Fruit fly (Drosophila melanogaster) whole organism, embryonic: ENCODE results near the gene CG14341.

Experiments
- Ada2b ChIP-seq: fragments of 200-800 bp; sonication (Bioruptor generic); IDR thresholded peaks from 2 replicates; pipeline ENCODE4 v1.3.6; 2022; ENCODE audit warnings: missing biosample characterization, missing genetic modification characterization
- Atf3 ChIP-seq: fragments of 200-800 bp; sonication (Bioruptor generic); optimal IDR thresholded peaks from 3 replicates; lab custom pipeline; 2016; ENCODE audit warnings: missing biosample characterization, missing genetic modification characterization
- C15 ChIP-seq: fragments of 200-800 bp; sonication (Bioruptor generic); IDR thresholded peaks from 3 replicates; pipeline ENCODE4 v1.3.6; 2022; ENCODE audit warnings: missing biosample characterization, missing genetic modification characterization
- CG10543 ChIP-seq: fragments of 200-800 bp; sonication (Bioruptor generic); optimal IDR thresholded peaks from 3 replicates; lab custom pipeline; 2017; ENCODE audit warnings: missing biosample characterization, mild to moderate bottlenecking, missing genetic modification characterization, moderate library complexity
- CG11398 ChIP-seq: fragments of 200-800 bp; sonication (Bioruptor generic); optimal IDR thresholded peaks from 2 replicates; lab custom pipeline; 2016; ENCODE audit warnings: missing biosample characterization, missing genetic modification characterization
- CG12155 ChIP-seq: fragments of 200-800 bp; sonication (Bioruptor generic); optimal IDR thresholded peaks from 3 replicates; lab custom pipeline; 2016; ENCODE audit warnings: missing biosample characterization, missing genetic modification characterization
- CG12299 ChIP-seq: fragments of 200-800 bp; sonication (Bioruptor generic); optimal IDR thresholded peaks from 2 replicates; lab custom pipeline; 2018; ENCODE audit warnings: missing biosample characterization, mild to moderate bottlenecking, missing genetic modification characterization
- CG13894 ChIP-seq: fragments of 200-800 bp; sonication (Bioruptor generic); optimal IDR thresholded peaks from 3 replicates; lab custom pipeline; 2018; ENCODE audit warnings: missing biosample characterization, mild to moderate bottlenecking, missing genetic modification characterization, moderate library complexity
- CG14441 ChIP-seq: fragments of 200-800 bp; sonication (Bioruptor generic); IDR thresholded peaks from 2 replicates; pipeline ENCODE4 v1.3.6; 2022; ENCODE audit warnings: missing biosample characterization, missing genetic modification characterization
- CG1602 ChIP-seq: fragments of 200-800 bp; sonication (Bioruptor generic); optimal IDR thresholded peaks from 3 replicates; lab custom pipeline; 2016; ENCODE audit warnings: missing biosample characterization, missing genetic modification characterization
- CG17568 ChIP-seq: fragments of 200-800 bp; sonication (Bioruptor generic); optimal IDR thresholded peaks from 2 replicates; lab custom pipeline; 2018; ENCODE audit warnings: missing biosample characterization, mild to moderate bottlenecking, missing genetic modification characterization, moderate library complexity
- CG30431 ChIP-seq: fragments of 200-800 bp; sonication (Bioruptor generic); optimal IDR thresholded peaks from 2 replicates; lab custom pipeline; 2017; ENCODE audit warnings: missing biosample characterization, missing genetic modification characterization
- CG31365 ChIP-seq: fragments of 200-800 bp; sonication (Bioruptor generic); optimal IDR thresholded peaks from 2 replicates; lab custom pipeline; 2018; ENCODE audit warnings: missing biosample characterization, mild to moderate bottlenecking, missing genetic modification characterization
- CG32772 ChIP-seq: fragments of 200-800 bp; sonication (Bioruptor generic); IDR thresholded peaks from 2 replicates; pipeline ENCODE4 v1.3.6; 2022; ENCODE audit warnings: missing biosample characterization, missing genetic modification characterization
- CG33213 ChIP-seq: fragments of 200-800 bp; sonication (Bioruptor generic); optimal IDR thresholded peaks from 3 replicates; lab custom pipeline; 2016; ENCODE audit warnings: missing biosample characterization, missing genetic modification characterization
- CG3847 ChIP-seq: fragments of 200-800 bp; sonication (Bioruptor generic); IDR thresholded peaks from 2 replicates; pipeline ENCODE4 v1.3.6; 2022; ENCODE audit warnings: missing biosample characterization, missing genetic modification characterization
- CG3995 ChIP-seq: fragments of 200-800 bp; sonication (Bioruptor generic); optimal IDR thresholded peaks from 3 replicates; lab custom pipeline; 2016; ENCODE audit warnings: missing biosample characterization, missing genetic modification characterization
- CG6854 ChIP-seq: fragments of 200-800 bp; sonication (Bioruptor generic); optimal IDR thresholded peaks from 3 replicates; lab custom pipeline; 2017; ENCODE audit warnings: missing biosample characterization, mild to moderate bottlenecking, missing genetic modification characterization
- Dek ChIP-seq: fragments of 200-800 bp; sonication (Bioruptor generic); optimal IDR thresholded peaks from 3 replicates; lab custom pipeline; 2019; ENCODE audit warnings: missing biosample characterization, mild to moderate bottlenecking, missing genetic modification characterization, moderate library complexity
- Dp ChIP-seq: fragments of 200-800 bp; sonication (Bioruptor generic); optimal IDR thresholded peaks from 2 replicates; lab custom pipeline; 2018; ENCODE audit warnings: missing biosample characterization, mild to moderate bottlenecking, missing genetic modification characterization, moderate library complexity
- ERR ChIP-seq: fragments of 200-800 bp; sonication (Bioruptor generic); optimal IDR thresholded peaks from 2 replicates; lab custom pipeline; 2016; ENCODE audit warnings: missing biosample characterization, missing genetic modification characterization
- Gsc ChIP-seq: fragments of 200-800 bp; sonication (Bioruptor generic); IDR thresholded peaks from 2 replicates; pipeline ENCODE4 v1.3.6; 2022; ENCODE audit warnings: missing biosample characterization, missing genetic modification characterization
- Gug ChIP-seq: fragments of 200-800 bp; sonication (Bioruptor generic); IDR thresholded peaks from 4 replicates; pipeline ENCODE4 v1.3.6; 2022; ENCODE audit warnings: missing biosample characterization, missing genetic modification characterization
- HLHmδ ChIP-seq: fragments of 200-800 bp; sonication (Bioruptor generic); optimal IDR thresholded peaks from 2 replicates; lab custom pipeline; 2018; ENCODE audit warnings: missing biosample characterization, mild to moderate bottlenecking, missing genetic modification characterization, moderate library complexity
- Hsf ChIP-seq: fragments of 200-800 bp; sonication (Bioruptor generic); optimal IDR thresholded peaks from 3 replicates; lab custom pipeline; 2016; ENCODE audit warnings: missing biosample characterization, missing genetic modification characterization
- Kr ChIP-seq: fragments of 200-800 bp; sonication (Bioruptor generic); optimal IDR thresholded peaks from 2 replicates; lab custom pipeline; 2017; ENCODE audit warnings: missing biosample characterization, mild to moderate bottlenecking, missing genetic modification characterization
- Lpt ChIP-seq: fragments of >200 bp; optimal IDR thresholded peaks from 2 replicates; lab custom pipeline; 2018; ENCODE audit warnings: missing biosample characterization, missing genetic modification characterization
- Neu2 ChIP-seq: fragments of 200-800 bp; sonication (Bioruptor generic); optimal IDR thresholded peaks from 3 replicates; lab custom pipeline; 2016; ENCODE audit warnings: missing biosample characterization, missing genetic modification characterization, borderline replicate concordance
- Nf-YB ChIP-seq: fragments of 200-800 bp; sonication (Bioruptor generic); optimal IDR thresholded peaks from 3 replicates; lab custom pipeline; 2019; ENCODE audit warnings: missing biosample characterization, mild to moderate bottlenecking, missing genetic modification characterization, moderate library complexity
- chinmo ChIP-seq: fragments of 200-800 bp; sonication (Bioruptor generic); IDR thresholded peaks from 4 replicates; pipeline ENCODE4 v1.3.6; 2022; ENCODE audit warnings: missing biosample characterization, missing genetic modification characterization; ENCODE audit not compliant: partially characterized antibody
- dm ChIP-seq: fragments of 200-800 bp; sonication (Bioruptor generic); optimal IDR thresholded peaks from 3 replicates; lab custom pipeline; 2016; ENCODE audit warnings: missing biosample characterization, missing genetic modification characterization
- eve ChIP-seq, 2 experiments: fragments of >200 bp; optimal IDR thresholded peaks; 2 replicates each; lab custom pipeline; 2017; ENCODE audit warnings: missing biosample characterization in 2 of 2, missing genetic modification characterization in 2 of 2
- exex ChIP-seq: fragments of 200-800 bp; sonication (Bioruptor generic); optimal IDR thresholded peaks from 4 replicates; lab custom pipeline; 2018; ENCODE audit warnings: missing biosample characterization, mild to moderate bottlenecking, missing genetic modification characterization, moderate library complexity
- fd96Cb ChIP-seq: fragments of 200-800 bp; sonication (Bioruptor generic); optimal IDR thresholded peaks from 2 replicates; lab custom pipeline; 2018; ENCODE audit warnings: missing biosample characterization, mild to moderate bottlenecking, missing genetic modification characterization, moderate library complexity
- gsb-n ChIP-seq: fragments of 200-800 bp; sonication (Bioruptor generic); optimal IDR thresholded peaks from 3 replicates; lab custom pipeline; 2018; ENCODE audit warnings: missing biosample characterization, mild to moderate bottlenecking, missing genetic modification characterization
- hkb ChIP-seq, 2 experiments: fragments of 200-800 bp in 1 of 2; fragments of >200 bp in 1 of 2; sonication (Bioruptor generic) in 1 of 2; IDR thresholded peaks in 1 of 2; optimal IDR thresholded peaks in 1 of 2; 2 replicates each; pipeline versions ENCODE4 v1.3.6 to Lab custom; 2017 to 2022; ENCODE audit warnings: missing biosample characterization in 1 of 2, missing genetic modification characterization in 1 of 2
- kay ChIP-seq: fragments of 200-800 bp; sonication (Bioruptor generic); optimal IDR thresholded peaks from 2 replicates; lab custom pipeline; 2016; ENCODE audit warnings: missing biosample characterization, missing genetic modification characterization
- mld ChIP-seq: fragments of 200-800 bp; sonication (Bioruptor generic); IDR thresholded peaks from 3 replicates; pipeline ENCODE4 v1.3.6; 2022; ENCODE audit warnings: missing biosample characterization, missing genetic modification characterization; ENCODE audit not compliant: partially characterized antibody
- nmo ChIP-seq: fragments of 200-800 bp; sonication (Bioruptor generic); optimal IDR thresholded peaks from 2 replicates; lab custom pipeline; 2018; ENCODE audit warnings: missing biosample characterization, mild to moderate bottlenecking, missing genetic modification characterization, moderate library complexity
- peb ChIP-seq: fragments of 200-800 bp; sonication (Bioruptor generic); IDR thresholded peaks from 2 replicates; pipeline ENCODE4 v1.3.6; 2022; ENCODE audit warnings: missing biosample characterization, missing genetic modification characterization
- pfk ChIP-seq: fragments of 200-800 bp; sonication (Bioruptor generic); optimal IDR thresholded peaks from 2 replicates; lab custom pipeline; 2018; ENCODE audit warnings: missing biosample characterization, mild to moderate bottlenecking, missing genetic modification characterization, moderate library complexity
- pzg ChIP-seq: fragments of 200-800 bp; sonication (Bioruptor generic); optimal IDR thresholded peaks from 3 replicates; lab custom pipeline; 2018; ENCODE audit warnings: missing biosample characterization, mild to moderate bottlenecking, missing genetic modification characterization, moderate library complexity
- repo ChIP-seq: fragments of 200-800 bp; sonication (Bioruptor generic); optimal IDR thresholded peaks from 2 replicates; lab custom pipeline; 2016; ENCODE audit warnings: missing biosample characterization, missing genetic modification characterization
- run ChIP-seq: fragments of 200-800 bp; sonication (Bioruptor generic); optimal IDR thresholded peaks from 3 replicates; lab custom pipeline; 2018; ENCODE audit warnings: missing biosample characterization, mild to moderate bottlenecking, missing genetic modification characterization
- sens ChIP-seq: fragments of 200-800 bp; sonication (Bioruptor generic); peaks from one replicate; lab custom pipeline; 2016; ENCODE audit warnings: missing biosample characterization, missing genetic modification characterization
- sr ChIP-seq: fragments of 200-800 bp; sonication (Bioruptor generic); IDR thresholded peaks from 3 replicates; pipeline ENCODE4 v1.3.6; 2022; ENCODE audit warnings: missing biosample characterization, missing genetic modification characterization
- tin ChIP-seq: fragments of 200-800 bp; sonication (Bioruptor generic); optimal IDR thresholded peaks from 3 replicates; lab custom pipeline; 2016; ENCODE audit warnings: missing biosample characterization, missing genetic modification characterization
- usp ChIP-seq: fragments of >200 bp; optimal IDR thresholded peaks from 2 replicates; lab custom pipeline; 2017; ENCODE audit warnings: missing biosample characterization, missing genetic modification characterization
- wdn ChIP-seq: fragments of 200-800 bp; sonication (Bioruptor generic); IDR thresholded peaks from 2 replicates; pipeline ENCODE4 v1.3.6; 2022; ENCODE audit warnings: missing biosample characterization, missing genetic modification characterization

The CG14341 gene

dm6 chr2L:1164294-1164693, 2.0 kb upstream of the CG14341 start, which contains the start of gene IntS14 (continued):
- no peak for TF ChIP-seq hkb (optimal IDR thresholded peaks at IDR 0.05; lab: Kevin White, UChicago)
- TF ChIP-seq hkb (GFP tag; IDR thresholded peaks at IDR 0.05; lab: Robert Waterston, UW) = no peak

- TF ChIP-seq Dek (tag; lab: Kevin White, UChicago) = peak; percentile 67
- no peak for TF ChIP-seq CG13894 (tag; lab: Kevin White, UChicago)
- peak; percentile 32 for TF ChIP-seq fd96Cb (tag; lab: Kevin White, UChicago)
- peak; percentile 38 for TF ChIP-seq Dp (GFP tag; lab: Kevin White, UChicago)
- peak; percentile 57 for TF ChIP-seq CG33213 (GFP tag; lab: Kevin White, UChicago)
- no peak for TF ChIP-seq ERR (GFP tag; lab: Kevin White, UChicago)
- no peak for TF ChIP-seq Neu2 (GFP tag; lab: Kevin White, UChicago)
- TF ChIP-seq eve (GFP tag; optimal IDR thresholded peaks at IDR 0.05; lab: Kevin White, UChicago) = no peak
- peak; percentile 7 for TF ChIP-seq repo
- TF ChIP-seq Atf3 (GFP tag; lab: Kevin White, UChicago) = peak; percentile 54
- TF ChIP-seq C15 (GFP tag; lab: Robert Waterston, UW) = no peak
- TF ChIP-seq usp = no peak
- TF ChIP-seq Kr (GFP tag; lab: Kevin White, UChicago) = no peak
- TF ChIP-seq wdn (GFP tag; lab: Robert Waterston, UW) = no peak
- no peak for TF ChIP-seq HLHmδ (GFP tag; lab: Kevin White, UChicago)
- TF ChIP-seq sr (GFP tag; lab: Robert Waterston, UW) = no peak
- peak; percentile 64; the same call in 2 of the 4 replicates for TF ChIP-seq Gug (GFP tag; lab: Robert Waterston, UW)
- no peak for TF ChIP-seq CG11398
- peak; percentile 64 for TF ChIP-seq CG3995 (GFP tag; lab: Kevin White, UChicago)
- TF ChIP-seq chinmo = peak; percentile 75; the same call in 2 of the 4 replicates
- TF ChIP-seq sens (GFP tag; lab: Kevin White, UChicago) = peak; percentile 92
- TF ChIP-seq dm = peak; percentile 38
- TF ChIP-seq Nf-YB (GFP tag; lab: Kevin White, UChicago) = peak; percentile 29
- no peak for TF ChIP-seq Lpt (GFP tag; lab: Kevin White, UChicago)
- TF ChIP-seq gsb-n (tag; lab: Kevin White, UChicago) = no peak
- peak; percentile 53 for TF ChIP-seq kay (GFP tag; lab: Kevin White, UChicago)
- peak; percentile 82; the same call in 2 of the 3 replicates for TF ChIP-seq mld (GFP tag; lab: Robert Waterston, UW)
- peak; percentile 85 for TF ChIP-seq nmo (GFP tag; lab: Kevin White, UChicago)
- no peak for TF ChIP-seq pfk (GFP tag; lab: Kevin White, UChicago)
- peak; percentile 53 for TF ChIP-seq CG12299 (tag; lab: Kevin White, UChicago)
- TF ChIP-seq exex (tag; lab: Kevin White, UChicago) = no peak
- TF ChIP-seq CG10543 (GFP tag; lab: Kevin White, UChicago) = peak; percentile 80
- no peak for TF ChIP-seq CG17568 (GFP tag; lab: Kevin White, UChicago)
- TF ChIP-seq Gsc = no peak
- no peak for TF ChIP-seq Ada2b (GFP tag; lab: Robert Waterston, UW)
- peak; percentile 62 for TF ChIP-seq CG1602 (GFP tag; lab: Kevin White, UChicago)
- peak; percentile 80 for TF ChIP-seq CG12155
- peak; percentile 76 for TF ChIP-seq tin (GFP tag; lab: Kevin White, UChicago)
- no peak for TF ChIP-seq peb (GFP tag; lab: Robert Waterston, UW)
- TF ChIP-seq run (tag; lab: Kevin White, UChicago) = no peak
- no peak for TF ChIP-seq CG32772 (GFP tag; lab: Robert Waterston, UW)
- peak; percentile 74 for TF ChIP-seq Hsf
- no peak for TF ChIP-seq CG30431 (GFP tag; lab: Kevin White, UChicago)
- peak; percentile 78 for TF ChIP-seq CG3847 (GFP tag; lab: Robert Waterston, UW)
- no peak for TF ChIP-seq CG6854 (GFP tag; lab: Kevin White, UChicago)
- TF ChIP-seq pzg (GFP tag; lab: Kevin White, UChicago) = peak; percentile 58
- TF ChIP-seq CG31365 = no peak
- TF ChIP-seq CG14441 = peak; percentile 50; the same call in 1 of the 2 replicates
Observed at dm6 chr2L:1169867-1170415, 3.6 kb downstream of the CG14341 start, which contains the start of the genes CG31922 and Plap. TSS of gene CG31922 (plus strand) at chr2L:1170181. TSS of gene Plap (minus strand) at chr2L:1170365.
